Worm (Caenorhabditis elegans) whole organism, mixed stage, embryonic: ENCODE data around the gene Y73F4A.1.

Experiments used
- M03D4.4 ChIP-seq: sonication (generic microtip); optimal IDR thresholded peaks from 2 replicates; lab custom pipeline; 2017; ENCODE audit warnings: mild to moderate bottlenecking, missing genetic modification characterization, missing compliant biosample characterization
- bed-3 ChIP-seq: fragments of 200-800 bp; sonication (Bioruptor generic); optimal IDR thresholded peaks from 3 replicates; lab custom pipeline; 2018; ENCODE audit warnings: mild to moderate bottlenecking, missing genetic modification characterization, moderate library complexity, missing compliant biosample characterization
- blmp-1 ChIP-seq: fragments of 150-350 bp; optimal IDR thresholded peaks from 2 replicates; lab custom pipeline; 2014; ENCODE audit warnings: missing biosample characterization, missing genetic modification characterization
- ceh-39 ChIP-seq: fragments of 150-350 bp; optimal IDR thresholded peaks from 2 replicates; lab custom pipeline; 2014; ENCODE audit warnings: missing biosample characterization, missing genetic modification characterization
- ceh-43 ChIP-seq: fragments of 200-800 bp; sonication (Bioruptor generic); optimal IDR thresholded peaks from 2 replicates; lab custom pipeline; 2018; ENCODE audit warnings: mild to moderate bottlenecking, missing genetic modification characterization, moderate library complexity, missing compliant biosample characterization
- ceh-83 ChIP-seq: fragments of 200-800 bp; sonication (Bioruptor generic); optimal IDR thresholded peaks from 2 replicates; lab custom pipeline; 2018; ENCODE audit warnings: mild to moderate bottlenecking, missing genetic modification characterization, missing compliant biosample characterization
- ces-1 ChIP-seq: fragments of 150-350 bp; optimal IDR thresholded peaks from 2 replicates; lab custom pipeline; 2014; ENCODE audit warnings: missing biosample characterization, missing genetic modification reagents, missing genetic modification characterization
- cnd-1 ChIP-seq: fragments of 200-800 bp; sonication (Bioruptor generic); optimal IDR thresholded peaks from 2 replicates; lab custom pipeline; 2018; ENCODE audit warnings: mild to moderate bottlenecking, missing genetic modification characterization, missing compliant biosample characterization
- drap-1 ChIP-seq: fragments of 200-800 bp; sonication (Bioruptor generic); optimal IDR thresholded peaks from 3 replicates; lab custom pipeline; 2018; ENCODE audit warnings: mild to moderate bottlenecking, missing genetic modification characterization, missing compliant biosample characterization
- elt-3 ChIP-seq: fragments of 150-350 bp; optimal IDR thresholded peaks from 2 replicates; lab custom pipeline; 2014; ENCODE audit warnings: missing biosample characterization, missing genetic modification characterization
- flh-1 ChIP-seq: fragments of 200-800 bp; sonication (Bioruptor generic); optimal IDR thresholded peaks from 2 replicates; lab custom pipeline; 2018; ENCODE audit warnings: mild to moderate bottlenecking, missing genetic modification characterization, moderate library complexity, missing compliant biosample characterization
- ham-2 ChIP-seq: fragments of 200-800 bp; sonication (Bioruptor generic); optimal IDR thresholded peaks from 2 replicates; lab custom pipeline; 2018; ENCODE audit warnings: mild to moderate bottlenecking, missing genetic modification characterization, missing compliant biosample characterization
- hlh-1 ChIP-seq: fragments of 150-350 bp; optimal IDR thresholded peaks from 2 replicates; lab custom pipeline; 2014; ENCODE audit warnings: missing biosample characterization, missing genetic modification reagents, missing genetic modification characterization
- lin-13 ChIP-seq: fragments of 150-350 bp; optimal IDR thresholded peaks from 2 replicates; lab custom pipeline; 2014; ENCODE audit warnings: missing biosample characterization, missing genetic modification characterization
- lin-32 ChIP-seq: fragments of 200-800 bp; sonication (Bioruptor generic); optimal IDR thresholded peaks from 2 replicates; lab custom pipeline; 2018; ENCODE audit warnings: mild to moderate bottlenecking, missing genetic modification characterization, missing compliant biosample characterization
- lsy-2 ChIP-seq: fragments of 150-350 bp; optimal IDR thresholded peaks from 2 replicates; lab custom pipeline; 2014; ENCODE audit warnings: missing biosample characterization, missing genetic modification characterization
- mab-5 ChIP-seq: fragments of 150-350 bp; optimal IDR thresholded peaks from 2 replicates; lab custom pipeline; 2014; ENCODE audit warnings: missing biosample characterization, missing genetic modification characterization
- mep-1 ChIP-seq: fragments of 150-350 bp; optimal IDR thresholded peaks from 2 replicates; lab custom pipeline; 2017; ENCODE audit warnings: missing biosample characterization, missing genetic modification reagents, missing genetic modification characterization, inconsistent platforms
- mls-2 ChIP-seq: sonication (generic microtip); optimal IDR thresholded peaks from 2 replicates; lab custom pipeline; 2016; ENCODE audit warnings: mild to moderate bottlenecking, missing genetic modification characterization, moderate library complexity, missing compliant biosample characterization
- nhr-12 ChIP-seq: fragments of 150-350 bp; optimal IDR thresholded peaks from 2 replicates; lab custom pipeline; 2014; ENCODE audit warnings: missing biosample characterization, missing genetic modification characterization
- nhr-2 ChIP-seq: fragments of 150-350 bp; optimal IDR thresholded peaks from 2 replicates; lab custom pipeline; 2014; ENCODE audit warnings: missing biosample characterization, missing genetic modification characterization
- nhr-237 ChIP-seq: fragments of 150-350 bp; optimal IDR thresholded peaks from 2 replicates; lab custom pipeline; 2014; ENCODE audit warnings: missing biosample characterization, missing genetic modification characterization
- nhr-28 ChIP-seq: fragments of 150-350 bp; optimal IDR thresholded peaks from 2 replicates; lab custom pipeline; 2014; ENCODE audit warnings: missing biosample characterization, missing genetic modification characterization
- nhr-76 ChIP-seq: sonication (generic microtip); optimal IDR thresholded peaks from 2 replicates; lab custom pipeline; 2017; ENCODE audit warnings: missing biosample characterization, missing genetic modification characterization
- pha-4 ChIP-seq: fragments of 150-350 bp; optimal IDR thresholded peaks from 2 replicates; lab custom pipeline; 2018; ENCODE audit warnings: missing biosample characterization, missing genetic modification reagents, missing genetic modification characterization
- sem-2 ChIP-seq: fragments of 200-800 bp; sonication (Bioruptor generic); optimal IDR thresholded peaks from 2 replicates; lab custom pipeline; 2018; ENCODE audit warnings: mild to moderate bottlenecking, missing genetic modification characterization, missing compliant biosample characterization
- snpc-4 ChIP-seq: fragments of 150-350 bp; optimal IDR thresholded peaks from 2 replicates; lab custom pipeline; 2014; ENCODE audit warnings: missing biosample characterization, missing genetic modification characterization
- unc-120 ChIP-seq: sonication (generic microtip); optimal IDR thresholded peaks from 2 replicates; lab custom pipeline; 2017; ENCODE audit warnings: missing genetic modification characterization, missing compliant biosample characterization; ENCODE audit not compliant: poor library complexity, severe bottlenecking
- unc-39 ChIP-seq: fragments of 150-350 bp; optimal IDR thresholded peaks from 2 replicates; lab custom pipeline; 2014; ENCODE audit warnings: missing biosample characterization, missing genetic modification characterization
- unc-62 ChIP-seq: fragments of 150-350 bp; optimal IDR thresholded peaks from 2 replicates; lab custom pipeline; 2014; ENCODE audit warnings: missing biosample characterization, missing genetic modification reagents, missing genetic modification characterization
- zip-8 ChIP-seq: fragments of 150-350 bp; optimal IDR thresholded peaks from 2 replicates; lab custom pipeline; 2014; ENCODE audit warnings: missing biosample characterization, missing genetic modification characterization

The Y73F4A.1 gene

DNA sequence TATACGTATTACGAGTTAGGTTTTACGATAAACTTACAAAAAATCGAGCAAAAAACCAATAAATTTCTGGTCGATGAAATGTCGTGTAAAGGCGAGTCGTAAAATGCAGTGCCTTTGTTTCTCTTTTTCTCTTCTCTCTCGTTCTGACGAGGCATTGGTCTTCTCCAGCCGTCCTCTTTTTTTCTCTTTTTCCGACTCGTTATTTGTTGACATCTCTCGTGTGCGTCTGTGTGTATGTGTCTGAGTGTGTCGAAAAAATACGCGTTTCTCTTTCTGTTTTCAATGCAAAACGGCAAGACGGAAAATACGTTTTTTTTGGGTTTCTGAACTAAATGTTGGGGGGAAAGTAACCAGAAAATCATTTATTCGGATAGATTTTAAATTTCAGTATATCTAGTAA, 12.6 kb downstream of the Y73F4A.1 start, which contains the start of gene C53D6.6:
C53D6.6 (minus strand) TSS at position 118 of the 400 bp plus-strand sequence.
- TF ChIP-seq mep-1 (tag; lab: Kevin White, UChicago) (peak; percentile 3), ces-1 (no peak), pha-4 (tag; lab: Kevin White, UChicago) (peak; percentile 56), mab-5 (tag; lab: Kevin White, UChicago) (no peak), lin-32 (GFP tag; lab: Kevin White, UChicago) (no peak), hlh-1 (peak; percentile 32), bed-3 (GFP tag; lab: Kevin White, UChicago) (no peak), mls-2 (tag; lab: Kevin White, UChicago) (no peak)

DNA sequence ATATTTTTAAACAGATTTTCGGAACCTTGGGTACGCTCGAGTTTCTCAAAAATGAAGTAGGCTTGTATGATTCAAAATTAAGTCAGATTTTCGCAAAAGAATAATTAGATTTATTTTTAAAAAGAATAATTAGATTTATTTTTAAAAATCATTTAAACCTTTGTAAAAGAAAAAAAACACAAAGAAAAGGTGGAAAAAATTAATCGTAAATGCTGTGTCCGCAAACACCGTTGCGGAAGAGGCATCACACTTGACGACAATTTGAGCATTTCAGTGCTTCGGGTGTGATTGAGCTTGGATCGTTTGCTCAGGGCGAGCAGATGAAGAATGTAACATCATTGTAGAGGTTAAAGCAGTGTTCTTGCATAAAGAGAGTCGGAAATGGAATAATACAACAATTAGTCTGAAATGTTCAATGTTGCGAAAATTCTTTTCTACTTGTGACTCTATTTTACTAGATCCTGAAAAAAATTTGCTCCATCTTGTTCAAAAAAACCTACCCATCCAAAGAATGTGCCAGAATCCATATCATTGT, 23.8 kb downstream of the Y73F4A.1 start:
- TF ChIP-seq M03D4.4 (tag; lab: Kevin White, UChicago) (no peak), unc-39 (tag; lab: Kevin White, UChicago) (no peak), ceh-83 (no peak), drap-1 (no peak), ceh-39 (tag; lab: Kevin White, UChicago) (no peak), ces-1 (no peak), nhr-28 (tag; lab: Kevin White, UChicago) (no peak), lin-32 (GFP tag; lab: Kevin White, UChicago) (no peak), lsy-2 (tag; lab: Kevin White, UChicago) (no peak), unc-120 (tag; lab: Kevin White, UChicago) (no peak), nhr-2 (no peak), nhr-12 (tag; lab: Kevin White, UChicago) (no peak)

DNA sequence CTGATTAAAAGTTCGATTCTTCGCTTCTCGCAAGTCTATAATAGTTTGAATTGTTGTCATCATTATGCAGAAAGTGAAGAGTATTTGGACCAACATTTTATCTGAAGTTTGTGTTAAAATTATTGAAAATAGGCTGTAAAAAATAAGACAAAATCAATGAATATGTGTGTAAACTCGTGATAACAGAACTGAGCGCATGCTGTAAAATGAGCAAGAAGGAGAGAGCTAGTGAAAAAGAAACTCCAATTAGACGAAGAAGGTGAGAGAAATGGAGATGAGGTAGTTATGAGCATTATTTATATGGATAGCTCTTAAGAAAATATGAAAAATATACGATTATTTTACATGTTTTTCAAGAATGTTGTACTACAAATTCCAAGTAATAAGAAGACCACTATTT, 24.3 kb downstream of the Y73F4A.1 start, which contains the start of gene C53D6.4:
C53D6.4 (minus strand) TSS at position 101 of the 400 bp plus-strand sequence.
- TF ChIP-seq mab-5 (tag; lab: Kevin White, UChicago) (no peak), ces-1 (no peak), zip-8 (tag; lab: Kevin White, UChicago) (no peak), ceh-39 (tag; lab: Kevin White, UChicago) (no peak), unc-62 (GFP tag; lab: Kevin White, UChicago) (no peak), M03D4.4 (tag; lab: Kevin White, UChicago) (no peak)

DNA sequence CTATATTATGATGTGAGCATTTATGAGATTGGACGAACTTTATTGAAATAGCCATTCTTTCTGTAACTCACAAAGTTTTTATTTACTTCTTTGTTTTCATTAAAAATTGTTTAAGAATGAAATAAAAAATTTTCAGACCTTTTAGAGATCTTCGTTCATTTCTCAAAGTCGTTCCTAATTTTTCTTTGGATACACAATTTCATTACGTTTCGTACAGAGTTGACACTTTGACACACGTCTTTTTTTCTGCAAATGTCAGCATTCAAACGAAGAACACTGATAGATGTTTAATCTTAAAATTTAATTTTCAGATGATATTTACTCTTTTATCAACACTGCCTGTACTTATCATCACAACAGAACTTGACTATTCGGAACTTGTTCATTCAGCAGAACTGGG, 28.7 kb downstream of the Y73F4A.1 start, which contains the start of gene acc-2:
acc-2 (plus strand) TSS at position 301 of the 400 bp plus-strand sequence.
- no peak for TF ChIP-seq drap-1
- no peak for TF ChIP-seq ceh-43 (GFP tag; lab: Kevin White, UChicago)
- TF ChIP-seq lsy-2 (tag; lab: Kevin White, UChicago), result no peak
- no peak for TF ChIP-seq hlh-1
- TF ChIP-seq ces-1, result no peak
- no peak for TF ChIP-seq zip-8 (tag; lab: Kevin White, UChicago)
- no peak for TF ChIP-seq sem-2 (GFP tag; lab: Kevin White, UChicago)
- no peak for TF ChIP-seq nhr-76
- TF ChIP-seq unc-120 (tag; lab: Kevin White, UChicago), result no peak
- no peak for TF ChIP-seq pha-4 (tag; lab: Kevin White, UChicago)
- TF ChIP-seq blmp-1 (tag; lab: Kevin White, UChicago), result no peak
- no peak for TF ChIP-seq nhr-28 (tag; lab: Kevin White, UChicago)
- no peak for TF ChIP-seq flh-1 (GFP tag; lab: Kevin White, UChicago)
- no peak for TF ChIP-seq nhr-2
- no peak for TF ChIP-seq mep-1 (tag; lab: Kevin White, UChicago)
- no peak for TF ChIP-seq bed-3 (GFP tag; lab: Kevin White, UChicago)

DNA sequence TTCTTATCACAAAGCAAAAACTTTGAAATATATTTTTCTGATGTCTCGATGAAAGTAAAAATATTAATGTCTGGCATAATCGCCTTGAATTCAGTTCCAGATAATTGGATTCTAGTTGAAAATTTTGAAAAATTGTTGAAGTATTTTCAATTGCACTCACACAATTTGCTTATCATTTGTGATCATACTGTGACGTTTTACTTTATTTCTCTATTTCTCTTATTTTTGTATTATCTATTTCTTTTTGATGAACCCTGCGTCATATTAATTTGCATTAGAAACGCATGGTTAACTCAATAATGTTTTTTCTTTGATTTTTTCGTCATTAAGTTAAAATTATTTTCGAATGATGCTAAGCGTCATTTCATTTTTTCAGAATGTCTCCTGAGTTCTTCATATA, 34.9 kb downstream of the Y73F4A.1 start, which contains the start of gene C53D6.11:
C53D6.11 (plus strand) TSS at position 328 of the 400 bp plus-strand sequence.
- TF ChIP-seq nhr-237 (tag; lab: Kevin White, UChicago), result no peak
- no peak for TF ChIP-seq unc-39 (tag; lab: Kevin White, UChicago)
- TF ChIP-seq ham-2 (GFP tag; lab: Kevin White, UChicago), result no peak
- no peak for TF ChIP-seq cnd-1 (tag; lab: Kevin White, UChicago)
- no peak for TF ChIP-seq elt-3 (tag; lab: Kevin White, UChicago)
- no peak for TF ChIP-seq ceh-43 (GFP tag; lab: Kevin White, UChicago)
- no peak for TF ChIP-seq bed-3 (GFP tag; lab: Kevin White, UChicago)
- TF ChIP-seq sem-2 (GFP tag; lab: Kevin White, UChicago), result no peak
- TF ChIP-seq M03D4.4 (tag; lab: Kevin White, UChicago), result no peak
- TF ChIP-seq snpc-4 (tag; lab: Kevin White, UChicago), result no peak
- TF ChIP-seq lsy-2 (tag; lab: Kevin White, UChicago), result no peak
- no peak for TF ChIP-seq nhr-2
- TF ChIP-seq mls-2 (tag; lab: Kevin White, UChicago), result no peak
- TF ChIP-seq ceh-83, result no peak
- TF ChIP-seq zip-8 (tag; lab: Kevin White, UChicago), result no peak
- TF ChIP-seq lin-13 (tag; lab: Kevin White, UChicago), result no peak
- TF ChIP-seq nhr-28 (tag; lab: Kevin White, UChicago), result no peak
- TF ChIP-seq lin-32 (GFP tag; lab: Kevin White, UChicago), result no peak
- TF ChIP-seq, all 35 proteins: peak for 0
